Worm (Caenorhabditis elegans): Measurements from ENCODE around the gene nlp-66.

Gene nlp-66

DNA sequence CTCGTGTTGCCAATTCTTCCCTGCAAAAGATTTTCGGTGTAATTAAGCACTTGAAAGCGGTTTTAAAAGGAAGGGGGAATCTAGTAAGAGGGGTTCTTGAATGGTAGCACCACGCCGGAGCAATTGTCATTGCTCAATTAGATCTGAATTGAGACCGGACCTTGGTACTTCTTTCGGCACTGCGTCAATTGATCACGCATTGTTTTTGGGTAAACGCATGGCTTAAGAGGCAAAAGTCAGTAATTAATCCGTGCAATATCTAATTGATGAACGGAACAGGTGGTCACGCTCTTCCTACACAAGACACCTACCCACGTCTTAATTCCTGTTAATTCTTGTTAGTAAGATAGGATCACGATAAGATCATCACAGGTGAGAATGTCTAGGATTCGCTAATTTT is 7.4 kb upstream of the nlp-66 start:
- TF ChIP-seq R02D3.7 (tag; optimal IDR thresholded peaks at IDR 0.05) (no peak), ceh-32 (tag; optimal IDR thresholded peaks at IDR 0.05; ENCODE audit: poor library complexity) (no peak), dve-1 (tag; optimal IDR thresholded peaks at IDR 0.05; ENCODE audit: insufficient read depth) (no peak), nhr-77 (tag; optimal IDR thresholded peaks at IDR 0.05) (no peak), D1046.2 (GFP tag; IDR thresholded peaks at IDR 0.05) (no peak), mdl-1 (tag; optimal IDR thresholded peaks at IDR 0.05) (no peak), duxl-1 (tag; optimal IDR thresholded peaks at IDR 0.05; ENCODE audit: poor library complexity) (no peak), mxl-3 (GFP tag; optimal IDR thresholded peaks at IDR 0.05) (no peak), nhr-11 (tag; optimal IDR thresholded peaks at IDR 0.05) (no peak), dmd-6 (GFP tag; IDR thresholded peaks at IDR 0.05) (no peak), egl-27 (tag; optimal IDR thresholded peaks at IDR 0.05) (no peak), hlh-30 (tag; optimal IDR thresholded peaks at IDR 0.05; ENCODE audit: insufficient read depth) (no peak), lin-15B (tag; optimal IDR thresholded peaks at IDR 0.05) (no peak), nhr-6 (tag; optimal IDR thresholded peaks at IDR 0.05) (no peak), nhr-42 (GFP tag; IDR thresholded peaks at IDR 0.05) (no peak), nhr-76 (tag; optimal IDR thresholded peaks at IDR 0.05) (no peak), F26F4.8 (GFP tag; conservative IDR thresholded peaks at IDR 0.05) (no peak)

DNA sequence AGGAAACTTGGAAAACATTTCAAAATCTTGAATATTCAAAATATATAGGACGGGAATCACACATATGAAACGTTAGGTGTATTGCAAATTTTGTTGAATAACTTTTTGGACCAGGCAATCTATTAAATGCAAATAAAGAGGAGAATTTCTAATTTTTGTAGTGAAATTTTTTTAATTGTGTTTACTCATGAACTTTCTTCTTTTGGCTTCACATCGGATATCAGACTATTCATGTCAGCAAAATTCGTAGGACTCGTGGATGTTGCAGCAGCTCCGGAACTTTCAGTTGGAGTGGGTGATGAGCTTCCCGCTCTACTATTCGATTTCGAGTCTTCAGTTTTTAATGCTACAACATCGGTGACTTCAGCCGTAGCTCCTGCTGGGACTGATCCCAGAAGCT is 5.8 kb upstream of the nlp-66 start:
- TF ChIP-seq nhr-25 (tag; optimal IDR thresholded peaks at IDR 0.05; ENCODE audit: borderline replicate concordance, insufficient read depth): no peak
- no peak for TF ChIP-seq nhr-77 (tag; optimal IDR thresholded peaks at IDR 0.05)
- no peak for TF ChIP-seq unc-130 (GFP tag; optimal IDR thresholded peaks at IDR 0.05)
- TF ChIP-seq T26A8.4 (GFP tag; IDR thresholded peaks at IDR 0.05): no peak
- TF ChIP-seq mep-1 (tag; optimal IDR thresholded peaks at IDR 0.05): no peak
- no peak for TF ChIP-seq lin-15B (tag; optimal IDR thresholded peaks at IDR 0.05)
- TF ChIP-seq madf-5 (GFP tag; IDR thresholded peaks at IDR 0.05): no peak
- no peak for TF ChIP-seq tag-97 (GFP tag; IDR thresholded peaks at IDR 0.05)
- TF ChIP-seq aha-1 (tag): peak; percentile 58
- TF ChIP-seq lim-7 (GFP tag; IDR thresholded peaks at IDR 0.05): no peak
- peak in 1 of 2 experiments; percentile 66 for TF ChIP-seq unc-62 (GFP tag; optimal IDR thresholded peaks at IDR 0.05 in 1 of 2)
- TF ChIP-seq unc-62 (tag; optimal IDR thresholded peaks at IDR 0.05): no peak
- no peak for TF ChIP-seq nhr-111 (GFP tag; optimal IDR thresholded peaks at IDR 0.05)
- TF ChIP-seq hmg-1.1 (GFP tag; IDR thresholded peaks at IDR 0.05): no peak

DNA sequence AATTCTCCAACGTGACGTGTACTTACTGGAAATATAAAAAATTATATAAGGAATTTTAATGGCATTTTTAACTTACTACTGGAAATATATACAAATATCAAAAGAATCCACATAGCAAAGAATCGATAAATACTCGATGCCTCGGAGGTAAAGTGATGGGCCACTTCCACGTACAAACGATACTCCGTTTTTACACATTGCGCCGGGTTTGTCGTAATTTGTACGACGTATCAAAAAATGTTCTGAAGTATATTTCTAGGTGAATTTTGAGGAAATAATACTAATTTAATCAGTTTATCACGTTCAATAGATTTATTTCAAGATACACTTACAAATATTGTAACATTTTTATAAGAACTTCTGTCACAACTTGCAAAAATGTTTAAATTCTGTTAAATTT is 4.2 kb upstream of the nlp-66 start, which contains the start of gene R08B4.3:
Gene R08B4.3, minus strand, starts transcription at position 198 of the 400 bp plus-strand sequence.
- no peak for TF ChIP-seq set-16 (GFP tag; IDR thresholded peaks at IDR 0.05)
- TF ChIP-seq nhr-10 (tag; optimal IDR thresholded peaks at IDR 0.05): no peak
- TF ChIP-seq T20F7.1 (GFP tag; optimal IDR thresholded peaks at IDR 0.05): peak; percentile 74
- TF ChIP-seq zfp-3 (GFP tag; conservative IDR thresholded peaks at IDR 0.05): no peak
- TF ChIP-seq dpl-1 (GFP tag; optimal IDR thresholded peaks at IDR 0.05): no peak
- no peak for TF ChIP-seq nhr-28 (tag; optimal IDR thresholded peaks at IDR 0.05)
- TF ChIP-seq ceh-44 (GFP tag; IDR thresholded peaks at IDR 0.05): no peak

DNA sequence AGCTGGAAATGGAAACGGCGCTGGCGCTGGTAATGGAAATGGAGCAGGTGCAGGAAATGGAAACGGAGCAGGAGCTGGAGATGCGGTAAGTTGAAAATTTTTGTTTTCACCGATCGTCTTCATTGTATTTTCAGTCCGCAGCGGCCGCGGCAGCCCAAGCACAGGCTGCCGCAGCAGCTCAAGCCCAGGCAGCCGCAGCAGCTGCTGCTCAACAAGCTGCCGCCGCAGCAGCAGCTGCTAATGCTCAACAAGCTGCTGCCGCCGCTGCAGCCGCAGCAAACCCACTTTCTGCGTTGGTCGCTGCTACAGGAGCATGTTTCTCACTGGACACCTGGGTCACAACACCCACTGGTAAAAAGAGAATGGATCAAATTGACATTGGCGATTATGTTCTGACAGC is 2.2 kb downstream of the nlp-66 start:
- TF ChIP-seq cey-2 (tag; optimal IDR thresholded peaks at IDR 0.05; ENCODE audit: borderline replicate concordance, insufficient read depth): no peak
- TF ChIP-seq set-16 (GFP tag; IDR thresholded peaks at IDR 0.05): peak; percentile 96
- TF ChIP-seq Y75B8A.6 (GFP tag; IDR thresholded peaks at IDR 0.05): no peak
- TF ChIP-seq F37D6.2 (tag; optimal IDR thresholded peaks at IDR 0.05): no peak
